Worm (Caenorhabditis elegans): ENCODE data around the gene ric-8.

ric-8 gene

ce11 chrIV:2601988-2602861 is 40.5 kb upstream of the ric-8 start:
- TF ChIP-seq unc-62 (GFP tag; optimal IDR thresholded peaks at IDR 0.05) = peak; percentile 86
- TF ChIP-seq unc-55 (GFP tag; optimal IDR thresholded peaks at IDR 0.05) = peak; percentile 79
- peak; percentile 96 for TF ChIP-seq egl-27 (tag; optimal IDR thresholded peaks at IDR 0.05)
- TF ChIP-seq nhr-10 (tag; optimal IDR thresholded peaks at IDR 0.05) = peak; percentile 88
- peak; percentile 98 for TF ChIP-seq ztf-4 (tag; optimal IDR thresholded peaks at IDR 0.05)
- peak; percentile 62 for TF ChIP-seq skn-1 (tag; optimal IDR thresholded peaks at IDR 0.05)
- peak; percentile 84 for TF ChIP-seq mab-5 (tag; optimal IDR thresholded peaks at IDR 0.05)
- peak; percentile 29 for TF ChIP-seq R02D3.7 (tag; optimal IDR thresholded peaks at IDR 0.05)
- peak; percentile 90 for TF ChIP-seq ama-1 (optimal IDR thresholded peaks at IDR 0.05)
- peak; percentile 95 for TF ChIP-seq lin-11 (tag; optimal IDR thresholded peaks at IDR 0.05)
- TF ChIP-seq sem-4 (tag; optimal IDR thresholded peaks at IDR 0.05) = peak; percentile 93
- TF ChIP-seq sma-9 (GFP tag; optimal IDR thresholded peaks at IDR 0.05) = peak; percentile 99
- TF ChIP-seq sma-9 (tag; optimal IDR thresholded peaks at IDR 0.05) = no peak
- peak; percentile 85 to 96 for TF ChIP-seq lsy-2 (tag; optimal IDR thresholded peaks at IDR 0.05)
- TF ChIP-seq F13H6.1 (tag; optimal IDR thresholded peaks at IDR 0.05) = peak; percentile 95
- peak; percentile 91 for TF ChIP-seq lin-13 (GFP tag; optimal IDR thresholded peaks at IDR 0.05)
- TF ChIP-seq zag-1 (tag; optimal IDR thresholded peaks at IDR 0.05) = peak; percentile 14
- no peak for TF ChIP-seq mbf-1 (tag; optimal IDR thresholded peaks at IDR 0.05)
- peak; percentile 96 for TF ChIP-seq nhr-6 (tag; optimal IDR thresholded peaks at IDR 0.05)
- TF ChIP-seq ceh-82 (tag; optimal IDR thresholded peaks at IDR 0.05) = peak; percentile 29
- no peak for TF ChIP-seq dmd-4 (tag; optimal IDR thresholded peaks at IDR 0.05)
- TF ChIP-seq aly-2 (tag; optimal IDR thresholded peaks at IDR 0.05) = no peak
- TF ChIP-seq nhr-77 (tag; optimal IDR thresholded peaks at IDR 0.05) = peak; percentile 37
- TF ChIP-seq blmp-1 (tag; optimal IDR thresholded peaks at IDR 0.05; ENCODE audit: insufficient read depth) = peak; percentile 83
- no peak for TF ChIP-seq peb-1 (tag; optimal IDR thresholded peaks at IDR 0.05)
- peak; percentile 81 for TF ChIP-seq snpc-4 (tag; optimal IDR thresholded peaks at IDR 0.05)
- peak; percentile 81 to 95 for TF ChIP-seq mdl-1 (tag; optimal IDR thresholded peaks at IDR 0.05)
- no peak for TF ChIP-seq lin-39 (tag; optimal IDR thresholded peaks at IDR 0.05)
- TF ChIP-seq fos-1 (tag; optimal IDR thresholded peaks at IDR 0.05) = peak; percentile 96
- no peak for TF ChIP-seq ztf-1 (GFP tag; conservative IDR thresholded peaks at IDR 0.05)
- no peak for TF ChIP-seq unc-39 (tag; optimal IDR thresholded peaks at IDR 0.05)
- no peak for TF ChIP-seq nhr-11 (tag; optimal IDR thresholded peaks at IDR 0.05)
- no peak for TF ChIP-seq ZK546.5 (tag; optimal IDR thresholded peaks at IDR 0.05)
- TF ChIP-seq nhr-129 (tag; optimal IDR thresholded peaks at IDR 0.05) = peak; percentile 99
- no peak for TF ChIP-seq nhr-23 (tag; optimal IDR thresholded peaks at IDR 0.05)
- TF ChIP-seq nhr-25 (tag; optimal IDR thresholded peaks at IDR 0.05) = peak; percentile 99
- TF ChIP-seq C34F6.9 (tag; optimal IDR thresholded peaks at IDR 0.05) = peak; percentile 99
- TF ChIP-seq nhr-237 (tag; optimal IDR thresholded peaks at IDR 0.05) = no peak
- no peak for TF ChIP-seq alr-1 (tag; optimal IDR thresholded peaks at IDR 0.05)
- TF ChIP-seq elt-3 (tag; optimal IDR thresholded peaks at IDR 0.05) = no peak
- TF ChIP-seq Y55F3AM.14 (GFP tag; optimal IDR thresholded peaks at IDR 0.05) = peak; percentile 87
- peak; percentile 95 for TF ChIP-seq gmeb-1 (tag; optimal IDR thresholded peaks at IDR 0.05)
- peak; percentile 99 for TF ChIP-seq sma-3 (GFP tag; optimal IDR thresholded peaks at IDR 0.05)
- TF ChIP-seq elt-1 (tag; optimal IDR thresholded peaks at IDR 0.05) = no peak
- peak; percentile 98 for TF ChIP-seq crh-2 (tag; optimal IDR thresholded peaks at IDR 0.05)
- TF ChIP-seq nhr-21 (tag; optimal IDR thresholded peaks at IDR 0.05) = peak; percentile 99
- TF ChIP-seq ztf-11 (tag; optimal IDR thresholded peaks at IDR 0.05) = no peak
- peak; percentile 42 for TF ChIP-seq nhr-12 (tag; optimal IDR thresholded peaks at IDR 0.05)
- TF ChIP-seq ceh-16 (tag; optimal IDR thresholded peaks at IDR 0.05) = no peak
